Worm (Caenorhabditis elegans) whole organism, L3 larva: Measurements from ENCODE around the gene C05A9.2.

Experiments used
- R02D3.7 ChIP-seq: fragments of 150-350 bp; optimal IDR thresholded peaks from 2 replicates; lab custom pipeline; 2014; ENCODE audit warnings: missing biosample characterization, missing genetic modification characterization
- ama-1 ChIP-seq: fragments of 150-350 bp; optimal IDR thresholded peaks from 2 replicates; lab custom pipeline; 2018
- ceh-16 ChIP-seq: sonication (generic microtip); optimal IDR thresholded peaks from 2 replicates; lab custom pipeline; 2017; ENCODE audit warnings: missing biosample characterization, missing genetic modification characterization
- ceh-28 ChIP-seq: fragments of 150-350 bp; optimal IDR thresholded peaks from 2 replicates; lab custom pipeline; 2014; ENCODE audit warnings: missing biosample characterization, missing genetic modification reagents, missing genetic modification characterization
- ceh-82 ChIP-seq: fragments of 150-350 bp; optimal IDR thresholded peaks from 2 replicates; lab custom pipeline; 2014; ENCODE audit warnings: missing biosample characterization, missing genetic modification characterization
- ceh-9 ChIP-seq: sonication (generic microtip); optimal IDR thresholded peaks from 2 replicates; lab custom pipeline; 2018; ENCODE audit warnings: missing biosample characterization, missing genetic modification characterization
- daf-12 ChIP-seq: fragments of 150-350 bp; optimal IDR thresholded peaks from 2 replicates; lab custom pipeline; 2014; ENCODE audit warnings: missing biosample characterization, missing genetic modification reagents, missing genetic modification characterization
- egl-27 ChIP-seq: sonication (generic microtip); optimal IDR thresholded peaks from 4 replicates; lab custom pipeline; 2017; ENCODE audit warnings: missing biosample characterization, missing genetic modification reagents, missing genetic modification characterization
- egl-5 ChIP-seq: fragments of 150-350 bp; optimal IDR thresholded peaks from 2 replicates; lab custom pipeline; 2017; ENCODE audit warnings: missing biosample characterization, missing genetic modification reagents, missing genetic modification characterization, inconsistent platforms
- elt-1 ChIP-seq: fragments of 150-350 bp; optimal IDR thresholded peaks from 2 replicates; lab custom pipeline; 2014; ENCODE audit warnings: missing biosample characterization, missing genetic modification characterization
- elt-2 ChIP-seq: sonication (generic microtip); optimal IDR thresholded peaks from 2 replicates; lab custom pipeline; 2016; ENCODE audit warnings: missing genetic modification reagents, mild to moderate bottlenecking, missing genetic modification characterization, missing compliant biosample characterization
- elt-3 ChIP-seq, 3 experiments: fragments of 150-350 bp in 1 of 3; sonication (generic microtip) in 2 of 3; optimal IDR thresholded peaks; 2 replicates in 2 of 3; 4 replicates in 1 of 3; lab custom pipeline; 2014 to 2017; ENCODE audit warnings: missing biosample characterization in 3 of 3, missing genetic modification characterization in 3 of 3
- eor-1 ChIP-seq, 2 experiments: fragments of 150-350 bp; optimal IDR thresholded peaks; 2 replicates each; lab custom pipeline; 2014 to 2018; ENCODE audit warnings: missing biosample characterization in 2 of 2, missing genetic modification characterization in 2 of 2
- fkh-10 ChIP-seq: sonication (generic microtip); optimal IDR thresholded peaks from 2 replicates; lab custom pipeline; 2017; ENCODE audit warnings: missing biosample characterization, missing genetic modification reagents, missing genetic modification characterization
- fkh-2 ChIP-seq: fragments of 150-350 bp; optimal IDR thresholded peaks from 2 replicates; lab custom pipeline; 2014; ENCODE audit warnings: missing biosample characterization, missing genetic modification reagents, missing genetic modification characterization
- jun-1 ChIP-seq: fragments of 150-350 bp; optimal IDR thresholded peaks from 2 replicates; lab custom pipeline; 2014; ENCODE audit warnings: missing biosample characterization, missing genetic modification reagents, missing genetic modification characterization
- lin-15B ChIP-seq: fragments of 150-350 bp; optimal IDR thresholded peaks from 2 replicates; lab custom pipeline; 2014; ENCODE audit warnings: missing biosample characterization, missing genetic modification characterization
- lin-39 ChIP-seq: fragments of 150-350 bp; optimal IDR thresholded peaks from 2 replicates; lab custom pipeline; 2018; ENCODE audit warnings: missing biosample characterization, missing genetic modification reagents, missing genetic modification characterization
- lsy-12 ChIP-seq: sonication (generic microtip); optimal IDR thresholded peaks from 2 replicates; lab custom pipeline; 2016; ENCODE audit warnings: mild to moderate bottlenecking, missing genetic modification characterization, missing compliant biosample characterization
- mdl-1 ChIP-seq: fragments of 150-350 bp; optimal IDR thresholded peaks from 2 replicates; lab custom pipeline; 2014; ENCODE audit warnings: missing biosample characterization, missing genetic modification characterization
- nhr-23 ChIP-seq: fragments of 150-350 bp; optimal IDR thresholded peaks from 2 replicates; lab custom pipeline; 2014; ENCODE audit warnings: missing biosample characterization, missing genetic modification reagents, missing genetic modification characterization
- nhr-237 ChIP-seq: fragments of 150-350 bp; optimal IDR thresholded peaks from 2 replicates; lab custom pipeline; 2014; ENCODE audit warnings: missing biosample characterization, missing genetic modification characterization
- nhr-25 ChIP-seq: sonication (generic microtip); optimal IDR thresholded peaks from 2 replicates; lab custom pipeline; 2017; ENCODE audit warnings: missing biosample characterization, missing genetic modification characterization
- nhr-67 ChIP-seq: fragments of 150-350 bp; optimal IDR thresholded peaks from 2 replicates; lab custom pipeline; 2014; ENCODE audit warnings: missing biosample characterization, missing genetic modification characterization
- nhr-76 ChIP-seq: fragments of 150-350 bp; sonication (generic microtip); optimal IDR thresholded peaks from 5 replicates; lab custom pipeline; 2014; ENCODE audit warnings: missing biosample characterization, missing genetic modification characterization
- nhr-77 ChIP-seq: fragments of 150-350 bp; optimal IDR thresholded peaks from 2 replicates; lab custom pipeline; 2014; ENCODE audit warnings: missing biosample characterization, missing genetic modification characterization
- pha-4 ChIP-seq: fragments of 150-350 bp; optimal IDR thresholded peaks from 2 replicates; lab custom pipeline; 2014; ENCODE audit warnings: missing biosample characterization, missing genetic modification reagents, missing genetic modification characterization
- pqm-1 ChIP-seq: fragments of 150-350 bp; optimal IDR thresholded peaks from 2 replicates; lab custom pipeline; 2017; ENCODE audit warnings: missing biosample characterization, missing genetic modification characterization, inconsistent platforms
- sea-2 ChIP-seq: fragments of 150-350 bp; sonication (generic microtip); optimal IDR thresholded peaks from 4 replicates; lab custom pipeline; 2014; ENCODE audit warnings: missing biosample characterization, missing genetic modification reagents, missing genetic modification characterization
- skn-1 ChIP-seq: fragments of 150-350 bp; optimal IDR thresholded peaks from 2 replicates; lab custom pipeline; 2014; ENCODE audit warnings: missing biosample characterization, missing genetic modification characterization
- tbx-2 ChIP-seq: sonication (generic microtip); optimal IDR thresholded peaks from 2 replicates; lab custom pipeline; 2016; ENCODE audit warnings: mild to moderate bottlenecking, missing genetic modification characterization, missing compliant biosample characterization
- unc-39 ChIP-seq: sonication (generic microtip); optimal IDR thresholded peaks from 4 replicates; lab custom pipeline; 2017; ENCODE audit warnings: missing biosample characterization, missing genetic modification characterization
- unc-62 ChIP-seq: fragments of 150-350 bp; sonication (generic microtip); optimal IDR thresholded peaks from 4 replicates; lab custom pipeline; 2014; ENCODE audit warnings: missing biosample characterization, missing genetic modification reagents, missing genetic modification characterization
- zag-1 ChIP-seq: fragments of 150-350 bp; optimal IDR thresholded peaks from 2 replicates; lab custom pipeline; 2014; ENCODE audit warnings: missing biosample characterization, missing genetic modification characterization
- ztf-11 ChIP-seq: fragments of 150-350 bp; optimal IDR thresholded peaks from 2 replicates; lab custom pipeline; 2014; ENCODE audit warnings: missing biosample characterization, missing genetic modification characterization

C05A9.2 gene

DNA sequence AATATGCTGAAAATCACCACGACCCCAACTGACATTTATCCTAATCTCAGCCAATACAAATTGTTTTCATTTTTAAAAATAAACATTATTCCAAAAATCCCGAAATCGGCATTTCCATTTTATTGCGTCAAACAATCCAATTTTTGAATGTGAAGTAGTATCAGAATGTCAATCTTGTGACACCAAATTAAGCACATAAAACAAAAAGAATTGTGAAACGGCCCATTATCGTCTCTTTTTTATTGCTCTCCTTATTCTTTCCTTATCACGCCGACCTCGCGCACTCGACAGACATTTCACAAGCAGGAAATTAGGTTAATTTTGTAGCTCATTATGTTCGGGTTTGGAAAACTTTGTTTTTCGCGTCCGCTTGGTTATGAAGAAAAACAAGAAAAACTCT is 36.0 kb upstream of the C05A9.2 start, which contains the start of gene T21E8.4:
T21E8.4 (plus strand) TSS at position 301 of the 400 bp plus-strand sequence.
- TF ChIP-seq nhr-25 (tag; lab: Kevin White, UChicago) (no peak), pqm-1 (tag; lab: Kevin White, UChicago) (no peak), zag-1 (tag; lab: Kevin White, UChicago) (no peak), fkh-2 (tag; lab: Kevin White, UChicago) (no peak), fkh-10 (GFP tag; lab: Kevin White, UChicago) (no peak), jun-1 (tag; lab: Kevin White, UChicago) (no peak), nhr-237 (tag; lab: Kevin White, UChicago) (no peak), nhr-77 (tag; lab: Kevin White, UChicago) (no peak), daf-12 (tag; lab: Kevin White, UChicago) (no peak), elt-3 (tag; optimal IDR thresholded peaks at IDR 0.05; lab: Kevin White, UChicago) (no peak), nhr-67 (tag; lab: Kevin White, UChicago) (no peak), nhr-76 (tag; lab: Kevin White, UChicago) (no peak), skn-1 (no peak), ztf-11 (tag; lab: Kevin White, UChicago) (no peak), ceh-82 (no peak), lin-15B (tag; lab: Kevin White, UChicago) (no peak), ama-1 (lab: Kevin White, UChicago) (no peak), unc-62 (GFP tag; lab: Kevin White, UChicago) (no peak), R02D3.7 (no peak)
- TF ChIP-seq, all 47 proteins: peak for 0

DNA sequence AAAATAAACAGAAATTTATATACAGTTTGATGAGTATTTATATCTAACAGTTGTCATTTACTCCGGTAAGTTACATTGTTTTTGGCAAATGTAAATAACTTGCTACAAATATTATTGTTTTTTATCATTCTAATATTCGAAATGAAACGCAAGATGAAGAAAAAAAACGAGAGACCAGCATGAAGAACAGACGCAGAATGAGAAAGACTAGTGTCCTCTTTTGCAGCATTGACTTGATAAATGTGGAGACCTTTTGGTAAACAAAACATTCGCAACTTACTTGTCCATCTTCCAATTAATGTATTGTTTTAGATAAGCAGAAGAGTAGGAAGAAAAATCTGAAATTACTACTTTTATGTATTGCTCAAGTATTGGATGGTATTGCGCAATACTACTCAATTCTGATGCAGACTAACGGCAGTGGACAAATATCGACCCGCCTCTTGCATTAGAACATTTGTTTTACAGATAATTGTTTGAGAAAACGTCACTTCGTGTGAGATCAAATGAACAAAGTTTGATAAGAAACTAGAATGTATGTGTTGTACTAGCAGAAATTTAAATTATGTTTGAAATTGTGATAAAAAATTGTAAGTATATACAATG is 32.8 kb upstream of the C05A9.2 start, which contains the start of gene pgp-6:
pgp-6 (minus strand) TSS at position 288 of the 606 bp plus-strand sequence.
- peak; percentile 67 for TF ChIP-seq elt-2 (tag; lab: Kevin White, UChicago)
- no peak for TF ChIP-seq pqm-1 (tag; lab: Kevin White, UChicago)

ce11 chrX:10870137-10870536 is 25.7 kb upstream of the C05A9.2 start, which contains the start of gene pgp-7:
TSS of gene pgp-7 (minus strand) at chrX:10870237.
- no peak for TF ChIP-seq ceh-16
- TF ChIP-seq zag-1 (tag; lab: Kevin White, UChicago), result no peak
- no peak for TF ChIP-seq ceh-28 (tag; lab: Kevin White, UChicago)
- TF ChIP-seq R02D3.7, result no peak
- TF ChIP-seq nhr-76 (tag; lab: Kevin White, UChicago), result no peak
- TF ChIP-seq lsy-12 (tag; lab: Kevin White, UChicago), result no peak
- no peak for TF ChIP-seq eor-1 (tag; optimal IDR thresholded peaks at IDR 0.05; lab: Kevin White, UChicago)

DNA sequence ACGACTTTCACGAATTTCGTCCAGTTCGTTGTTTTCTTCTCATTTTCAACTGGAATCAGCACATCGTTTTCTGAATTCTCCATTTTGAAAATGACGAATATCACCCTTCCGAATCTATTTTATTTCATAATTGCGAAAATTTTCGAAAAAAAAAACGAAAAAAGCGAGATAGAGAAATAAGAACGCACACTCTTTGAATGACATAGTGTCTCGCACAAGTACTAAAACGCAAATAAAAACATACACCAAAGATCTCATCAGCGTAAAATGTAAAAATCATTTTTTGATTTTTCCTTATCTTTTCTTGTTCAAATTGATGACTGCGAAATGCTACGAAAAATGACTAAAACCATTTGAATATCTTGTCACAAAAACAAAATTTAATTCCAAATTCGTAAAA is 19.8 kb upstream of the C05A9.2 start, which contains the start of gene pgp-8:
pgp-8 (minus strand) TSS at position 101 of the 400 bp plus-strand sequence.
- TF ChIP-seq nhr-25 (tag; lab: Kevin White, UChicago), result no peak
- TF ChIP-seq ceh-9, result no peak
- TF ChIP-seq egl-27 (tag; lab: Kevin White, UChicago), result no peak
- TF ChIP-seq jun-1 (tag; lab: Kevin White, UChicago), result no peak
- TF ChIP-seq nhr-23, result no peak
- no peak for TF ChIP-seq ama-1 (lab: Kevin White, UChicago)
- TF ChIP-seq zag-1 (tag; lab: Kevin White, UChicago), result no peak
- no peak for TF ChIP-seq lin-39 (tag; lab: Kevin White, UChicago)
- TF ChIP-seq sea-2 (GFP tag; lab: Kevin White, UChicago), result no peak
- no peak for TF ChIP-seq elt-3 (tag; optimal IDR thresholded peaks at IDR 0.05; lab: Kevin White, UChicago)

ce11 chrX:10862582-10862981 is 18.1 kb upstream of the C05A9.2 start:
- TF ChIP-seq elt-1 (tag; lab: Kevin White, UChicago) (no peak), jun-1 (tag; lab: Kevin White, UChicago) (no peak), ceh-9 (no peak), unc-39 (no peak), lin-39 (tag; lab: Kevin White, UChicago) (no peak), unc-62 (GFP tag; lab: Kevin White, UChicago) (no peak), mdl-1 (tag; lab: Kevin White, UChicago) (no peak), elt-2 (tag; lab: Kevin White, UChicago) (no peak), egl-5 (tag; lab: Kevin White, UChicago) (no peak), ceh-28 (tag; lab: Kevin White, UChicago) (no peak), pha-4 (tag; lab: Kevin White, UChicago) (no peak), tbx-2 (tag; lab: Kevin White, UChicago) (no peak), daf-12 (tag; lab: Kevin White, UChicago) (no peak)
